Fruit fly (Drosophila melanogaster) whole organism, embryonic: Measurements from ENCODE around the gene tth.

Experiments used
- Antp ChIP-seq: fragments of 200-800 bp; sonication (Bioruptor generic); optimal IDR thresholded peaks from 3 replicates; lab custom pipeline; 2016; ENCODE audit warnings: missing biosample characterization, missing genetic modification characterization
- CG10979 ChIP-seq: fragments of 200-800 bp; sonication (Bioruptor generic); optimal IDR thresholded peaks from 2 replicates; lab custom pipeline; 2018; ENCODE audit warnings: missing biosample characterization, mild to moderate bottlenecking, missing genetic modification characterization, moderate library complexity
- CG11247 ChIP-seq: fragments of 200-800 bp; sonication (Bioruptor generic); IDR thresholded peaks from 2 replicates; pipeline ENCODE4 v1.3.6; 2022; ENCODE audit warnings: missing biosample characterization, missing genetic modification characterization
- CG12236 ChIP-seq: fragments of 200-800 bp; sonication (Bioruptor generic); optimal IDR thresholded peaks from 2 replicates; lab custom pipeline; 2016; ENCODE audit warnings: missing biosample characterization, missing genetic modification characterization
- CG15073 ChIP-seq: fragments of 200-800 bp; sonication (Bioruptor generic); optimal IDR thresholded peaks from 2 replicates; lab custom pipeline; 2016; ENCODE audit warnings: missing biosample characterization, missing genetic modification characterization
- CG17385 ChIP-seq: fragments of 200-800 bp; sonication (Bioruptor generic); optimal IDR thresholded peaks from 3 replicates; lab custom pipeline; 2018; ENCODE audit warnings: missing biosample characterization, mild to moderate bottlenecking, missing genetic modification characterization
- CG18476 ChIP-seq: fragments of 200-800 bp; sonication (Bioruptor generic); optimal IDR thresholded peaks from 2 replicates; lab custom pipeline; 2016; ENCODE audit warnings: missing biosample characterization, mild to moderate bottlenecking, missing genetic modification characterization
- CG43689 ChIP-seq: fragments of 200-800 bp; sonication (Bioruptor generic); IDR thresholded peaks from 2 replicates; pipeline ENCODE4 v1.3.6; 2022; ENCODE audit warnings: missing biosample characterization, missing genetic modification characterization
- CG4617 ChIP-seq: fragments of 200-800 bp; sonication (Bioruptor generic); optimal IDR thresholded peaks from 3 replicates; lab custom pipeline; 2016; ENCODE audit warnings: missing biosample characterization, missing genetic modification characterization, borderline replicate concordance
- CG6683 ChIP-seq: fragments of 200-800 bp; sonication (Bioruptor generic); optimal IDR thresholded peaks from 2 replicates; lab custom pipeline; 2017; ENCODE audit warnings: missing biosample characterization, mild to moderate bottlenecking, missing genetic modification characterization, missing genetic modification reagents
- CG6791 ChIP-seq: fragments of 200-800 bp; sonication (Bioruptor generic); IDR thresholded peaks from 3 replicates; pipeline ENCODE4 v1.3.6; 2022; ENCODE audit warnings: missing biosample characterization, missing genetic modification characterization; ENCODE audit not compliant: partially characterized antibody
- CG7963 ChIP-seq: fragments of 200-800 bp; sonication (Bioruptor generic); IDR thresholded peaks from 3 replicates; pipeline ENCODE4 v1.3.6; 2022; ENCODE audit warnings: missing biosample characterization, missing genetic modification characterization; ENCODE audit not compliant: partially characterized antibody
- CG8290 ChIP-seq, 3 experiments: fragments of 200-800 bp; sonication (Bioruptor generic); optimal IDR thresholded peaks; 2 replicates each; lab custom pipeline; 2016 to 2019; ENCODE audit warnings: missing biosample characterization in 3 of 3, missing genetic modification characterization in 3 of 3, mild to moderate bottlenecking in 2 of 3, moderate library complexity in 1 of 3
- CG8478 ChIP-seq: fragments of >200 bp; optimal IDR thresholded peaks from 2 replicates; lab custom pipeline; 2018
- CG9797 ChIP-seq: fragments of 200-800 bp; sonication (Bioruptor generic); optimal IDR thresholded peaks from 3 replicates; lab custom pipeline; 2018; ENCODE audit warnings: missing biosample characterization, mild to moderate bottlenecking, missing genetic modification characterization
- CG9876 ChIP-seq: fragments of 200-800 bp; sonication (Bioruptor generic); optimal IDR thresholded peaks from 2 replicates; lab custom pipeline; 2016; ENCODE audit warnings: missing biosample characterization, missing genetic modification characterization
- CoRest ChIP-seq: fragments of 200-800 bp; sonication (Bioruptor generic); optimal IDR thresholded peaks from 3 replicates; lab custom pipeline; 2018; ENCODE audit warnings: missing biosample characterization, mild to moderate bottlenecking, missing genetic modification characterization, moderate library complexity
- D19B ChIP-seq: fragments of 200-800 bp; sonication (Bioruptor generic); optimal IDR thresholded peaks from 2 replicates; lab custom pipeline; 2017; ENCODE audit warnings: missing biosample characterization, mild to moderate bottlenecking, missing genetic modification characterization
- E2f1 ChIP-seq: fragments of 200-800 bp; sonication (Bioruptor generic); IDR thresholded peaks from 2 replicates; pipeline ENCODE4 v1.3.6; 2022; ENCODE audit warnings: missing biosample characterization, missing genetic modification characterization
- Fer2 ChIP-seq: fragments of 200-800 bp; sonication (Bioruptor generic); optimal IDR thresholded peaks from 2 replicates; lab custom pipeline; 2018; ENCODE audit warnings: missing biosample characterization, mild to moderate bottlenecking, missing genetic modification characterization, moderate library complexity
- H15 ChIP-seq: fragments of 200-800 bp; sonication (Bioruptor generic); IDR thresholded peaks from 3 replicates; pipeline ENCODE4 v1.3.6; 2022; ENCODE audit warnings: missing biosample characterization, missing genetic modification characterization
- Hr51 ChIP-seq, 2 experiments: fragments of 200-800 bp; sonication (Bioruptor generic); optimal IDR thresholded peaks; 2 replicates in 1 of 2; 3 replicates in 1 of 2; lab custom pipeline; 2016 to 2018; ENCODE audit warnings: missing biosample characterization in 2 of 2, missing genetic modification characterization in 2 of 2, mild to moderate bottlenecking in 1 of 2, moderate library complexity in 1 of 2
- Lhr ChIP-seq: fragments of 200-800 bp; sonication (Bioruptor generic); optimal IDR thresholded peaks from 3 replicates; lab custom pipeline; 2017; ENCODE audit warnings: mild to moderate bottlenecking, missing biosample characterization, missing genetic modification reagents, missing genetic modification characterization
- Nf-YA ChIP-seq: fragments of 200-800 bp; sonication (Bioruptor generic); IDR thresholded peaks from 2 replicates; pipeline ENCODE4 v1.3.6; 2022; ENCODE audit warnings: missing biosample characterization, missing genetic modification characterization
- Oli ChIP-seq: fragments of 200-800 bp; sonication (Bioruptor generic); optimal IDR thresholded peaks from 2 replicates; lab custom pipeline; 2018; ENCODE audit warnings: missing biosample characterization, mild to moderate bottlenecking, missing genetic modification characterization, moderate library complexity
- Ravus ChIP-seq: fragments of 200-800 bp; sonication (Bioruptor generic); IDR thresholded peaks from 2 replicates; pipeline ENCODE4 v1.3.6; 2022; ENCODE audit warnings: missing biosample characterization, missing genetic modification characterization
- Rfx ChIP-seq: fragments of 200-800 bp; sonication (Bioruptor generic); IDR thresholded peaks from 2 replicates; pipeline ENCODE4 v1.3.6; 2022; ENCODE audit warnings: missing biosample characterization, missing genetic modification characterization
- Rx ChIP-seq: fragments of 200-800 bp; sonication (Bioruptor generic); IDR thresholded peaks from 2 replicates; pipeline ENCODE4 v1.3.6; 2022; ENCODE audit warnings: missing biosample characterization, missing genetic modification characterization
- Six4 ChIP-seq: fragments of 200-800 bp; sonication (Bioruptor generic); optimal IDR thresholded peaks from 2 replicates; lab custom pipeline; 2016; ENCODE audit warnings: missing biosample characterization, missing genetic modification characterization
- Ssrp ChIP-seq: fragments of 200-800 bp; sonication (Bioruptor generic); optimal IDR thresholded peaks from 2 replicates; lab custom pipeline; 2018; ENCODE audit warnings: missing biosample characterization, mild to moderate bottlenecking, missing genetic modification characterization, moderate library complexity
- al ChIP-seq: fragments of 200-800 bp; sonication (Bioruptor generic); IDR thresholded peaks from 2 replicates; pipeline ENCODE4 v1.3.6; 2022; ENCODE audit warnings: missing biosample characterization, missing genetic modification characterization
- aop ChIP-seq: fragments of 200-800 bp; sonication (Bioruptor generic); IDR thresholded peaks from 2 replicates; pipeline ENCODE4 v1.3.6; 2022; ENCODE audit warnings: missing biosample characterization, missing genetic modification characterization
- bsh ChIP-seq, 2 experiments: fragments of 200-800 bp; sonication (Bioruptor generic); optimal IDR thresholded peaks; 2 replicates each; lab custom pipeline; 2017 to 2018; ENCODE audit warnings: mild to moderate bottlenecking in 2 of 2, missing biosample characterization in 2 of 2, missing genetic modification characterization in 2 of 2, moderate library complexity in 1 of 2
- corto ChIP-seq: fragments of 200-800 bp; sonication (Bioruptor generic); optimal IDR thresholded peaks from 2 replicates; lab custom pipeline; 2016; ENCODE audit warnings: missing biosample characterization, mild to moderate bottlenecking, missing genetic modification characterization, moderate library complexity
- cwo ChIP-seq: fragments of 200-800 bp; sonication (Bioruptor generic); optimal IDR thresholded peaks from 3 replicates; lab custom pipeline; 2017; ENCODE audit warnings: missing biosample characterization, missing genetic modification characterization, mild to moderate bottlenecking, moderate library complexity, missing genetic modification reagents
- dm ChIP-seq: fragments of 200-800 bp; sonication (Bioruptor generic); optimal IDR thresholded peaks from 3 replicates; lab custom pipeline; 2016; ENCODE audit warnings: missing biosample characterization, missing genetic modification characterization
- en ChIP-seq: fragments of 200-800 bp; sonication (Bioruptor generic); optimal IDR thresholded peaks from 2 replicates; lab custom pipeline; 2016; ENCODE audit warnings: missing biosample characterization, missing genetic modification characterization
- eve ChIP-seq, 2 experiments: fragments of >200 bp; optimal IDR thresholded peaks; 2 replicates each; lab custom pipeline; 2017; ENCODE audit warnings: missing biosample characterization in 2 of 2, missing genetic modification characterization in 2 of 2
- fd96Cb ChIP-seq: fragments of 200-800 bp; sonication (Bioruptor generic); optimal IDR thresholded peaks from 2 replicates; lab custom pipeline; 2018; ENCODE audit warnings: missing biosample characterization, mild to moderate bottlenecking, missing genetic modification characterization, moderate library complexity
- gcm ChIP-seq: fragments of 200-800 bp; sonication (Bioruptor generic); optimal IDR thresholded peaks from 2 replicates; lab custom pipeline; 2019; ENCODE audit warnings: missing biosample characterization, mild to moderate bottlenecking, missing genetic modification characterization, moderate library complexity
- gfzf ChIP-seq: fragments of 200-800 bp; sonication (Bioruptor generic); optimal IDR thresholded peaks from 2 replicates; lab custom pipeline; 2016; ENCODE audit warnings: missing biosample characterization, mild to moderate bottlenecking, missing genetic modification characterization, moderate library complexity
- klu ChIP-seq: fragments of 200-800 bp; sonication (Bioruptor generic); IDR thresholded peaks from 2 replicates; pipeline ENCODE4 v1.3.6; 2022; ENCODE audit warnings: missing biosample characterization, missing genetic modification characterization
- lilli ChIP-seq: fragments of 200-800 bp; sonication (Bioruptor generic); optimal IDR thresholded peaks from 3 replicates; lab custom pipeline; 2016; ENCODE audit warnings: missing biosample characterization, missing genetic modification characterization
- lov ChIP-seq, 2 experiments: fragments of 200-800 bp in 1 of 2; fragments of >200 bp in 1 of 2; sonication (Bioruptor generic) in 1 of 2; IDR thresholded peaks in 1 of 2; optimal IDR thresholded peaks in 1 of 2; 2 replicates in 1 of 2; 3 replicates in 1 of 2; pipeline versions ENCODE4 v1.3.6 to Lab custom; 2017 to 2022; ENCODE audit warnings: missing biosample characterization in 1 of 2, missing genetic modification characterization in 1 of 2
- mirr ChIP-seq: fragments of 200-800 bp; sonication (Bioruptor generic); optimal IDR thresholded peaks from 3 replicates; lab custom pipeline; 2018; ENCODE audit warnings: missing biosample characterization, mild to moderate bottlenecking, missing genetic modification characterization
- org-1 ChIP-seq: fragments of 200-800 bp; sonication (Bioruptor generic); optimal IDR thresholded peaks from 2 replicates; lab custom pipeline; 2017; ENCODE audit warnings: missing biosample characterization, missing genetic modification characterization
- repo ChIP-seq: fragments of 200-800 bp; sonication (Bioruptor generic); optimal IDR thresholded peaks from 2 replicates; lab custom pipeline; 2016; ENCODE audit warnings: missing biosample characterization, missing genetic modification characterization
- sug ChIP-seq: fragments of 200-800 bp; optimal IDR thresholded peaks from 2 replicates; lab custom pipeline; 2019; ENCODE audit warnings: missing biosample characterization, mild to moderate bottlenecking, missing genetic modification characterization, moderate library complexity
- tup ChIP-seq: fragments of 200-800 bp; sonication (Bioruptor generic); optimal IDR thresholded peaks from 2 replicates; lab custom pipeline; 2016; ENCODE audit warnings: missing biosample characterization, mild to moderate bottlenecking, missing genetic modification characterization, moderate library complexity

tth gene

dm6 chrX:13641891-13642617, 25.7 kb upstream of the tth start (continued):
- TF ChIP-seq lov (optimal IDR thresholded peaks at IDR 0.05; lab: Kevin White, UChicago) (no peak), lov (GFP tag; IDR thresholded peaks at IDR 0.05; lab: Robert Waterston, UW) (no peak), Ssrp (tag; lab: Kevin White, UChicago) (no peak), CG9797 (no peak), eve (GFP tag; optimal IDR thresholded peaks at IDR 0.05; lab: Kevin White, UChicago) (no peak), aop (GFP tag; lab: Robert Waterston, UW) (no peak), H15 (no peak), CG9876 (GFP tag; lab: Kevin White, UChicago) (no peak), CG6791 (GFP tag; lab: Robert Waterston, UW) (no peak), Antp (GFP tag; lab: Kevin White, UChicago) (no peak), CG11247 (GFP tag; lab: Robert Waterston, UW) (no peak), tup (GFP tag; lab: Kevin White, UChicago) (no peak), D19B (GFP tag; lab: Kevin White, UChicago) (no peak), CG7963 (no peak), Ravus (GFP tag; lab: Robert Waterston, UW) (no peak), Nf-YA (no peak), dm (no peak), fd96Cb (no peak), CG43689 (GFP tag; lab: Robert Waterston, UW) (no peak), CG17385 (GFP tag; lab: Kevin White, UChicago) (peak; percentile 76), CG6683 (no peak), corto (GFP tag; lab: Kevin White, UChicago) (no peak), Six4 (no peak), E2f1 (no peak), Fer2 (tag; lab: Kevin White, UChicago) (no peak), CG4617 (no peak), al (no peak), CG8478 (no peak), CG12236 (GFP tag; lab: Kevin White, UChicago) (no peak), cwo (GFP tag; lab: Kevin White, UChicago) (no peak), Rx (GFP tag; lab: Robert Waterston, UW) (no peak), org-1 (GFP tag; lab: Kevin White, UChicago) (no peak), gcm (no peak), Rfx (GFP tag; lab: Robert Waterston, UW) (no peak), lilli (GFP tag; lab: Kevin White, UChicago) (no peak), Hr51 (GFP tag; optimal IDR thresholded peaks at IDR 0.05; lab: Kevin White, UChicago) (no peak), repo (GFP tag; lab: Kevin White, UChicago) (no peak), gfzf (GFP tag; lab: Kevin White, UChicago) (no peak), CG8290 (GFP tag; optimal IDR thresholded peaks at IDR 0.05; lab: Kevin White, UChicago) (no peak), CG8290 (tag; optimal IDR thresholded peaks at IDR 0.05; lab: Kevin White, UChicago) (peak in 1 of 2 experiments; percentile 66), Lhr (GFP tag; lab: Kevin White, UChicago) (no peak), mirr (peak; percentile 6), CG18476 (no peak), bsh (GFP tag; optimal IDR thresholded peaks at IDR 0.05; lab: Kevin White, UChicago) (no peak), en (GFP tag; lab: Kevin White, UChicago) (no peak), sug (peak; percentile 38), klu (GFP tag; lab: Robert Waterston, UW) (no peak), CG10979 (tag; lab: Kevin White, UChicago) (no peak), Oli (tag; lab: Kevin White, UChicago) (no peak), CG15073 (GFP tag; lab: Kevin White, UChicago) (no peak), CoRest (no peak)
